Worm (Caenorhabditis elegans) whole organism, midembryonic: ENCODE data around the gene rpac-19.

Source experiments
- flt-1 ChIP-seq: fragments of 200-800 bp; sonication (Bioruptor generic); IDR thresholded peaks from 2 replicates; pipeline ENCODE4 v1.3.6; 2022; ENCODE audit warnings: missing genetic modification characterization, missing compliant biosample characterization
- tab-1 ChIP-seq: fragments of 200-800 bp; sonication (Bioruptor generic); IDR thresholded peaks from 2 replicates; pipeline ENCODE4 v1.3.6; 2022; ENCODE audit warnings: missing genetic modification characterization, missing compliant biosample characterization
- ztf-23 ChIP-seq: fragments of 200-800 bp; sonication (Bioruptor generic); IDR thresholded peaks from 2 replicates; pipeline ENCODE4 v1.3.6; 2022; ENCODE audit warnings: missing genetic modification reagents, missing genetic modification characterization, missing compliant biosample characterization

- TF ChIP-seq flt-1, result no peak
- no peak for TF ChIP-seq ztf-23
- no peak for TF ChIP-seq tab-1 (GFP tag; lab: Robert Waterston, UW)
Measured at ce11 chrIII:9583224-9583623, 46.5 kb downstream of the rpac-19 start.
